Fruit fly (Drosophila melanogaster) whole organism, pupa: ENCODE results near the gene Osi17.

Experiments used
- CG10348 ChIP-seq: fragments of 200-800 bp; sonication (Bioruptor generic); IDR thresholded peaks from 2 replicates; pipeline ENCODE4 v1.3.6; 2022; ENCODE audit warnings: missing biosample characterization, missing genetic modification characterization
- CG12605 ChIP-seq: fragments of 200-800 bp; sonication (Bioruptor generic); IDR thresholded peaks from 2 replicates; pipeline ENCODE4 v1.3.6; 2022; ENCODE audit warnings: missing biosample characterization, missing genetic modification characterization
- CG13204 ChIP-seq: fragments of 200-800 bp; sonication (Bioruptor generic); optimal IDR thresholded peaks from 2 replicates; lab custom pipeline; 2018; ENCODE audit warnings: missing biosample characterization, mild to moderate bottlenecking, missing genetic modification characterization, moderate library complexity
- CG14655 ChIP-seq: fragments of 200-800 bp; sonication (Bioruptor generic); optimal IDR thresholded peaks from 3 replicates; lab custom pipeline; 2017; ENCODE audit warnings: mild to moderate bottlenecking, missing biosample characterization, missing genetic modification reagents, missing genetic modification characterization
- CG15710 ChIP-seq: fragments of 200-800 bp; sonication (Bioruptor generic); optimal IDR thresholded peaks from 2 replicates; lab custom pipeline; 2018; ENCODE audit warnings: missing biosample characterization, mild to moderate bottlenecking, missing genetic modification characterization, moderate library complexity
- CG17806 ChIP-seq: fragments of 200-800 bp; sonication (Bioruptor generic); optimal IDR thresholded peaks from 2 replicates; lab custom pipeline; 2018; ENCODE audit warnings: missing biosample characterization, mild to moderate bottlenecking, missing genetic modification characterization, moderate library complexity
- CG32121 ChIP-seq: fragments of 200-800 bp; sonication (Bioruptor generic); IDR thresholded peaks from 2 replicates; pipeline ENCODE4 v1.3.6; 2022; ENCODE audit warnings: missing biosample characterization, missing genetic modification characterization
- CG34367 ChIP-seq: fragments of 200-800 bp; sonication (Bioruptor generic); optimal IDR thresholded peaks from 2 replicates; lab custom pipeline; 2018; ENCODE audit warnings: missing biosample characterization, mild to moderate bottlenecking, missing genetic modification characterization
- CG4496 ChIP-seq: fragments of 200-800 bp; sonication (Bioruptor generic); IDR thresholded peaks from 3 replicates; pipeline ENCODE4 v1.3.6; 2022; ENCODE audit warnings: missing biosample characterization, missing genetic modification characterization
- CG8159 ChIP-seq: fragments of 200-800 bp; sonication (Bioruptor generic); optimal IDR thresholded peaks from 3 replicates; lab custom pipeline; 2018; ENCODE audit warnings: missing biosample characterization, mild to moderate bottlenecking, missing genetic modification characterization, moderate library complexity
- CG8301 ChIP-seq: fragments of 200-800 bp; sonication (Bioruptor generic); optimal IDR thresholded peaks from 2 replicates; lab custom pipeline; 2018; ENCODE audit warnings: missing biosample characterization, mild to moderate bottlenecking, missing genetic modification characterization
- CG9948 ChIP-seq: fragments of 200-800 bp; sonication (Bioruptor generic); optimal IDR thresholded peaks from 2 replicates; lab custom pipeline; 2018; ENCODE audit warnings: missing biosample characterization, mild to moderate bottlenecking, missing genetic modification characterization, moderate library complexity
- D1 ChIP-seq: fragments of 200-800 bp; sonication (Bioruptor generic); optimal IDR thresholded peaks from 2 replicates; lab custom pipeline; 2018; ENCODE audit warnings: missing biosample characterization, mild to moderate bottlenecking, missing genetic modification characterization, moderate library complexity
- EcR ChIP-seq: fragments of 200-800 bp; sonication (Bioruptor generic); optimal IDR thresholded peaks from 3 replicates; lab custom pipeline; 2019; ENCODE audit warnings: missing biosample characterization, missing genetic modification characterization, mild to moderate bottlenecking, moderate library complexity, missing genetic modification reagents
- Ets98B ChIP-seq: fragments of 200-800 bp; sonication (Bioruptor generic); IDR thresholded peaks from 2 replicates; pipeline ENCODE4 v1.3.6; 2022; ENCODE audit warnings: missing biosample characterization, missing genetic modification characterization
- Pif1A ChIP-seq: fragments of 200-800 bp; sonication (Bioruptor generic); optimal IDR thresholded peaks from 3 replicates; lab custom pipeline; 2016; ENCODE audit warnings: missing biosample characterization, missing genetic modification characterization
- Pif1B ChIP-seq: fragments of 200-800 bp; sonication (Bioruptor generic); optimal IDR thresholded peaks from 3 replicates; lab custom pipeline; 2016; ENCODE audit warnings: missing biosample characterization, missing genetic modification characterization
- Snoo ChIP-seq: fragments of 200-800 bp; sonication (Bioruptor generic); optimal IDR thresholded peaks from 3 replicates; lab custom pipeline; 2017; ENCODE audit warnings: missing biosample characterization, mild to moderate bottlenecking, missing genetic modification characterization, inconsistent platforms
- fd96Ca ChIP-seq: fragments of 200-800 bp; sonication (Bioruptor generic); IDR thresholded peaks from 3 replicates; pipeline ENCODE4 v1.3.6; 2022; ENCODE audit warnings: missing biosample characterization, missing genetic modification characterization
- gl ChIP-seq: fragments of 200-800 bp; sonication (Bioruptor generic); optimal IDR thresholded peaks from 2 replicates; lab custom pipeline; 2018; ENCODE audit warnings: missing biosample characterization, mild to moderate bottlenecking, missing genetic modification characterization
- rn ChIP-seq: fragments of 200-800 bp; sonication (Bioruptor generic); IDR thresholded peaks from 2 replicates; pipeline ENCODE4 v1.3.6; 2022; ENCODE audit warnings: missing biosample characterization, missing genetic modification characterization

Gene Osi17

DNA sequence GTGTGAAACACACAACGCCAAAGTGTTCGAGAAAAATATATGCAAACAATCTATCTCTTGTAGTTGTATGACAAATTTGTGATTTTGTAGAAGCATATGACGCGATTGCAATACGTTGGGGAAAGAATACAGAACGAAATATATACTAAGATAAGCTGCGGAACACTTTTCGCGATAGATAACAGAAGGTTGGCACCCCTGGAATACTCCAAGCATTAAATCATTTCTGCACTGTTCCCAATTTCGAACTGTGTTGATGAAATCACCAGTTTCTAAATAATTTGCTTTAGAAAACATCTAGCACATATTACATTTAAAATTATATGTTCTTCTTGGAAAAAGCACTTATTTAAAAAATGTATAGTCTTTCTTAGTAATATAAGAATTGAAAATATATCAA lies 42.8 kb downstream of the Osi17 start:
- no peak for TF ChIP-seq CG8159 (tag; lab: Kevin White, UChicago)
- TF ChIP-seq CG17806 (tag; lab: Kevin White, UChicago): no peak
- TF ChIP-seq gl: no peak

- no peak for TF ChIP-seq Pif1A (GFP tag; lab: Kevin White, UChicago)
- peak; percentile 28; the same call in 1 of the 2 replicates for TF ChIP-seq Ets98B (GFP tag; lab: Robert Waterston, UW)
- peak; percentile 73 for TF ChIP-seq fd96Ca
Measured at dm6 chr3R:6368100-6368499, 56.5 kb downstream of the Osi17 start, which contains the start of gene CG42724. TSS of gene CG42724 (minus strand) at chr3R:6368288.

- TF ChIP-seq CG17806 (tag; lab: Kevin White, UChicago) (peak; percentile 31), Pif1A (GFP tag; lab: Kevin White, UChicago) (no peak), CG15710 (tag; lab: Kevin White, UChicago) (peak; percentile 16), CG9948 (tag; lab: Kevin White, UChicago) (peak; percentile 18)
Measured at dm6 chr3R:6368550-6369238, 57.1 kb downstream of the Osi17 start, which contains the start of gene CG10286. TSS of gene CG10286 (plus strand) at chr3R:6368965.

DNA sequence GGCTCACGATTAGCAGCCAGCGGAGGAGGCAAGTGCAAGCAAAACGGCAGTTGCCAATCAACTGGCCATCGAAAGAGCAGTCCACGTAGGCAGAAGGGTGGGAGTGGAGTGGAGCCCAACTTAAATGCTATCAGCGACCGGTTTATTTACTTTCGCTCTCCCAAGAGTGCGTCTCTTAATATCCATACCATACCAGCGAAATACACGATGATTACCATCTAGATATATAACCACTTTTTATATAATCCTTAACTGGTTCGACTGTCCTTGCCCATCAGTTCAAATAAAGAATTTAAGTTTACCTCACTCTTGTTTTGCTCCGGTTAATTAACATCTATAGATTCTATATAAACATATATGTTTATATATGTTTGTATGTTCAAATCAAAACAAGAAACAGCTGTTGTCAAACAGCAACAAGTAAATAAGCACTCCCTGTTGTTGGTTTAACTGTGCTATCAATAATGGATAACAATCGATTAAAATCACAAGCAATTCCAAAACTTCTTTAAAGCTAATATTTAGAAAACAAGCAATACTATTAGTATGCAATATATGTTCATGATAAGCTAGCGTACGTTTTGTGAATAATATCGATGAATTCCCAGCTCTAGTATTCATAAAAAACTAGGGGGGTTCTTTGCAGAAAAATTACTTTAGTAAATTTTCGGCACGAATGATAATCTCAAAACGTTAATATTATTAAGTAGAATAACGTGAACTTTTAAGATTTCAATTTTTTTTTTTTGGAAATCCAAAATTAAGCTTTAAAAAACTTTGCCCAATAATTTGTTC lies 62.1 kb downstream of the Osi17 start:
- no peak for TF ChIP-seq CG13204
- TF ChIP-seq Pif1A (GFP tag; lab: Kevin White, UChicago): no peak
- 0 out of 2 replicates have a peak, but pooled peaks have one; percentile 12 for TF ChIP-seq CG32121 (GFP tag; lab: Robert Waterston, UW)
- TF ChIP-seq CG34367 (tag; lab: Kevin White, UChicago): no peak
- peak; percentile 34 for TF ChIP-seq CG12605 (GFP tag; lab: Robert Waterston, UW)
- TF ChIP-seq Snoo (tag; lab: Kevin White, UChicago): peak; percentile 9
- TF ChIP-seq fd96Ca: no peak
- peak; percentile 7 for TF ChIP-seq CG15710 (tag; lab: Kevin White, UChicago)
- TF ChIP-seq Ets98B (GFP tag; lab: Robert Waterston, UW): peak; percentile 17; the same call in 1 of the 2 replicates
- TF ChIP-seq Pif1B (GFP tag; lab: Kevin White, UChicago): no peak
- TF ChIP-seq CG8159 (tag; lab: Kevin White, UChicago): peak; percentile 44
- peak; percentile 42 for TF ChIP-seq CG8301 (tag; lab: Kevin White, UChicago)
- TF ChIP-seq CG10348: no peak
- peak; percentile 0 for TF ChIP-seq gl
- peak; percentile 46; the same call in 1 of the 3 replicates for TF ChIP-seq CG4496 (GFP tag; lab: Robert Waterston, UW)
- TF ChIP-seq EcR (GFP tag; lab: Kevin White, UChicago): peak; percentile 61
- TF ChIP-seq CG17806 (tag; lab: Kevin White, UChicago): peak; percentile 11
- no peak for TF ChIP-seq CG14655 (GFP tag; lab: Kevin White, UChicago)
- TF ChIP-seq D1 (tag; lab: Kevin White, UChicago): no peak
- TF ChIP-seq CG9948 (tag; lab: Kevin White, UChicago): peak; percentile 3
- TF ChIP-seq rn (GFP tag; lab: Robert Waterston, UW): no peak

- no peak for TF ChIP-seq gl
- TF ChIP-seq Ets98B (GFP tag; lab: Robert Waterston, UW): no peak
- TF ChIP-seq CG13204: no peak
- no peak for TF ChIP-seq CG34367 (tag; lab: Kevin White, UChicago)
Measured at dm6 chr3R:6374307-6374574, 62.7 kb downstream of the Osi17 start, which contains the start of gene CG42564. TSS of gene CG42564 (plus strand) at chr3R:6374475.

- TF ChIP-seq Pif1A (GFP tag; lab: Kevin White, UChicago) (no peak), D1 (tag; lab: Kevin White, UChicago) (no peak), rn (GFP tag; lab: Robert Waterston, UW) (no peak)
Measured at dm6 chr3R:6375944-6376343, 64.4 kb downstream of the Osi17 start, which contains the start of gene CRAT. TSS of gene CRAT (minus strand) at chr3R:6376044.
